Worm (Caenorhabditis elegans): Measurements from ENCODE around the gene C15H7.4.
A peak's percentile ranks its signal among the peaks of the same experiment; 100 is the strongest.

C15H7.4 gene

ce11 chrIII:9663943-9664342 is 8.2 kb upstream of the C15H7.4 start:
- TF ChIP-seq egl-27 (tag; optimal IDR thresholded peaks at IDR 0.05) = no peak
- no peak for TF ChIP-seq mdl-1 (tag; optimal IDR thresholded peaks at IDR 0.05)
- no peak for TF ChIP-seq tag-97 (GFP tag; IDR thresholded peaks at IDR 0.05)
- no peak for TF ChIP-seq mep-1 (tag; optimal IDR thresholded peaks at IDR 0.05)
- no peak for TF ChIP-seq unc-130 (GFP tag; optimal IDR thresholded peaks at IDR 0.05)
- no peak for TF ChIP-seq ztf-7 (tag; optimal IDR thresholded peaks at IDR 0.05)
- no peak for TF ChIP-seq daf-8 (GFP tag; IDR thresholded peaks at IDR 0.05)
- TF ChIP-seq F44E2.7 (GFP tag; IDR thresholded peaks at IDR 0.05) = no peak
- no peak for TF ChIP-seq snpc-4 (tag; optimal IDR thresholded peaks at IDR 0.05)
- TF ChIP-seq lir-3 (tag; optimal IDR thresholded peaks at IDR 0.05) = no peak
- no peak for TF ChIP-seq aha-1 (tag)
- TF ChIP-seq zfp-2 (tag; optimal IDR thresholded peaks at IDR 0.05) = no peak
- TF ChIP-seq lin-13 (GFP tag; optimal IDR thresholded peaks at IDR 0.05) = no peak
- no peak for TF ChIP-seq pha-4 (GFP tag; IDR thresholded peaks at IDR 0.05)
- TF ChIP-seq pha-4 (tag; optimal IDR thresholded peaks at IDR 0.05) = no peak
- no peak for TF ChIP-seq dmd-6 (GFP tag; IDR thresholded peaks at IDR 0.05)
- TF ChIP-seq duxl-1 (tag; optimal IDR thresholded peaks at IDR 0.05; ENCODE audit: poor library complexity) = no peak
- no peak for TF ChIP-seq aly-2 (tag; optimal IDR thresholded peaks at IDR 0.05)

DNA sequence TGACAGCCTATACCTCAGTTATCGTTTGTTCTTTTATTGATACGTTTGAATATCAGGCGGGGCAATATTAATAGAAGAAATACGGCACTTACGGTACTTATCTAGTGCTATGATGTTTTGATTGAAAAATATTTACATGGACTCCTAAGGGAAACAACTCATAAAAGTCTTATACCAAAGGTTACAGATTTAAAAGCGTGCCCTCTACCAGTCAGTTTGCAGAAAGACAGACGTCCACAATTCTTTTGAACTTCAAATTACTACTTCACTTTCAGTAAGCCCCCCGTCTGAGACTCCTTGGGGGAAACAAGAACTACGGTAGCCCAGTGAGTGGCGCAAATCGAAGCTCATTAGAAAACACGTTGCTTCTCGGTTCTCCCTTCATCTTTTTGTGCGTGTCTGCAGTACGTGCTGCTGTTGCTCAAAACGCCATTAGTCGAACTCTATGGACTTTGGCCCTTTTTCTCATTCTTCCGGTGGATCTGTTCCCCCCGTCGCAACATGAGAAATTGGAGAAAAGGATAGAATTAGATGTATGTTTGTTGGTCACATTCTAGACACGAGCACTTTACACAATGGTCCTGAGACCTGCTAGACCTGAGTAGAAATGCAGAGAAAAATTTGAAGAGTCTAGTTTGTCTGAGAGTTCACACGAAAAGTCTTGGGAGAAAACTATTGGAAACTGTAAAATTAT is 6.7 kb upstream of the C15H7.4 start:
- TF ChIP-seq lir-3 (tag; optimal IDR thresholded peaks at IDR 0.05) = no peak
- TF ChIP-seq hif-1 (tag; optimal IDR thresholded peaks at IDR 0.05) = peak in 1 of 2 experiments; percentile 38
- TF ChIP-seq nhr-76 (tag; optimal IDR thresholded peaks at IDR 0.05) = no peak
- peak in 1 of 2 experiments; percentile 9 for TF ChIP-seq mdl-1 (tag; optimal IDR thresholded peaks at IDR 0.05)
- no peak for TF ChIP-seq T20F7.1 (GFP tag; optimal IDR thresholded peaks at IDR 0.05)
- no peak for TF ChIP-seq F10B5.3 (tag; optimal IDR thresholded peaks at IDR 0.05)
- no peak for TF ChIP-seq pqm-1 (tag; optimal IDR thresholded peaks at IDR 0.05)
- TF ChIP-seq hlh-30 (tag; optimal IDR thresholded peaks at IDR 0.05; ENCODE audit: insufficient read depth) = peak; percentile 73
- no peak for TF ChIP-seq nhr-237 (tag; optimal IDR thresholded peaks at IDR 0.05)
- TF ChIP-seq nhr-48 (tag; optimal IDR thresholded peaks at IDR 0.05) = no peak
- no peak for TF ChIP-seq mxl-3 (GFP tag; optimal IDR thresholded peaks at IDR 0.05)
- peak; percentile 28 for TF ChIP-seq hlh-11 (tag; optimal IDR thresholded peaks at IDR 0.05)
- no peak for TF ChIP-seq ceh-82 (tag; optimal IDR thresholded peaks at IDR 0.05)
- peak; percentile 90 for TF ChIP-seq aha-1 (tag)
- no peak for TF ChIP-seq Y48G9A.11 (GFP tag; IDR thresholded peaks at IDR 0.05)
- TF ChIP-seq vab-7 (GFP tag; IDR thresholded peaks at IDR 0.05) = no peak
- no peak for TF ChIP-seq lin-29 (GFP tag; IDR thresholded peaks at IDR 0.05)
- no peak for TF ChIP-seq nhr-28 (tag; optimal IDR thresholded peaks at IDR 0.05)
- no peak for TF ChIP-seq egl-43 (GFP tag; IDR thresholded peaks at IDR 0.05)
- TF ChIP-seq pha-4 (GFP tag; IDR thresholded peaks at IDR 0.05) = no peak
- no peak for TF ChIP-seq pha-4 (tag; optimal IDR thresholded peaks at IDR 0.05)
- TF ChIP-seq lsy-2 (tag; optimal IDR thresholded peaks at IDR 0.05) = peak in 1 of 2 experiments; percentile 32
- 0 out of 2 replicates have a peak, but pooled peaks have one; percentile 42 for TF ChIP-seq D1046.2 (GFP tag; IDR thresholded peaks at IDR 0.05)
- TF ChIP-seq lim-7 (GFP tag; IDR thresholded peaks at IDR 0.05) = no peak
- TF ChIP-seq rbr-2 (tag; optimal IDR thresholded peaks at IDR 0.05) = peak; percentile 12

- TF ChIP-seq mxl-3 (GFP tag; optimal IDR thresholded peaks at IDR 0.05) (no peak), nhr-48 (tag; optimal IDR thresholded peaks at IDR 0.05) (peak; percentile 59)
Observed at ce11 chrIII:9661119-9661518, 5.4 kb upstream of the C15H7.4 start.

Data from whole organism, L4 larva.